Worm (Caenorhabditis elegans) whole organism, young adult: Measurements from ENCODE around the gene srbc-42.
"Not testable (repeated sequence)": the region's sequence is repeated elsewhere in the genome, so short reads cannot be mapped to it uniquely, and the experiment has no call there.

ENCODE experiments used
- B0261.1 ChIP-seq: sonication (generic microtip); optimal IDR thresholded peaks from 2 replicates; lab custom pipeline; 2016; ENCODE audit warnings: mild to moderate bottlenecking, missing genetic modification characterization, moderate library complexity, missing compliant biosample characterization
- B0336.3 ChIP-seq: fragments of 200-800 bp; sonication (Bioruptor generic); IDR thresholded peaks from 2 replicates; pipeline ENCODE4 v1.3.6; 2022; ENCODE audit warnings: missing genetic modification characterization, missing compliant biosample characterization
- D2030.7 ChIP-seq: fragments of 200-800 bp; sonication (Bioruptor generic); IDR thresholded peaks from 2 replicates; pipeline ENCODE4 v1.3.6; 2022; ENCODE audit warnings: missing genetic modification reagents, missing genetic modification characterization, missing compliant biosample characterization
- F49E8.2 ChIP-seq: sonication (generic microtip); optimal IDR thresholded peaks from 3 replicates; lab custom pipeline; 2017; ENCODE audit warnings: missing genetic modification characterization, mild to moderate bottlenecking, missing compliant biosample characterization, antibody characterized with exemption, moderate library complexity; ENCODE audit not compliant: insufficient read depth
- F52B5.7 ChIP-seq: sonication (generic microtip); optimal IDR thresholded peaks from 2 replicates; lab custom pipeline; 2016; ENCODE audit warnings: mild to moderate bottlenecking, missing genetic modification characterization, missing compliant biosample characterization
- F57C9.4 ChIP-seq: sonication (generic microtip); optimal IDR thresholded peaks from 2 replicates; lab custom pipeline; 2017; ENCODE audit warnings: mild to moderate bottlenecking, missing genetic modification characterization, missing compliant biosample characterization
- K11D2.4 ChIP-seq: fragments of 200-800 bp; sonication (Bioruptor generic); IDR thresholded peaks from 2 replicates; pipeline ENCODE4 v1.3.6; 2022; ENCODE audit warnings: missing genetic modification reagents, missing genetic modification characterization, missing compliant biosample characterization
- Y56A3A.18 ChIP-seq: fragments of 200-800 bp; sonication (Bioruptor generic); IDR thresholded peaks from 2 replicates; pipeline ENCODE4 v1.3.6; 2022; ENCODE audit warnings: missing genetic modification reagents, missing genetic modification characterization, missing compliant biosample characterization
- Y95B8A.8 ChIP-seq: fragments of 200-800 bp; sonication (Bioruptor generic); IDR thresholded peaks from 2 replicates; pipeline ENCODE4 v1.3.6; 2022; ENCODE audit warnings: missing genetic modification reagents, missing genetic modification characterization, missing compliant biosample characterization
- aptf-3 ChIP-seq: fragments of 200-800 bp; sonication (Bioruptor generic); IDR thresholded peaks from 2 replicates; pipeline ENCODE4 v1.3.6; 2022; ENCODE audit warnings: missing genetic modification characterization, missing compliant biosample characterization
- bed-2 ChIP-seq: fragments of 200-800 bp; sonication (Bioruptor generic); IDR thresholded peaks from 2 replicates; pipeline ENCODE4 v1.3.6; 2022; ENCODE audit warnings: missing genetic modification reagents, missing genetic modification characterization, missing compliant biosample characterization
- cebp-2 ChIP-seq: fragments of 200-800 bp; sonication (Bioruptor generic); IDR thresholded peaks from 2 replicates; pipeline ENCODE4 v1.3.6; 2022; ENCODE audit warnings: missing genetic modification characterization, missing compliant biosample characterization
- ceh-100 ChIP-seq: fragments of 200-800 bp; sonication (Bioruptor generic); IDR thresholded peaks from 2 replicates; pipeline ENCODE4 v1.3.6; 2022; ENCODE audit warnings: missing genetic modification reagents, missing genetic modification characterization, missing compliant biosample characterization
- ceh-79 ChIP-seq: sonication (generic microtip); optimal IDR thresholded peaks from 2 replicates; lab custom pipeline; 2017; ENCODE audit warnings: mild to moderate bottlenecking, missing genetic modification characterization, missing compliant biosample characterization
- chd-7 ChIP-seq: sonication (generic microtip); optimal IDR thresholded peaks from 2 replicates; lab custom pipeline; 2016; ENCODE audit warnings: mild to moderate bottlenecking, missing genetic modification characterization, moderate library complexity, missing compliant biosample characterization
- dox-1 ChIP-seq: fragments of 200-800 bp; sonication (Bioruptor generic); IDR thresholded peaks from 2 replicates; pipeline ENCODE4 v1.3.6; 2022; ENCODE audit warnings: missing genetic modification reagents, missing genetic modification characterization, missing compliant biosample characterization
- dpl-1 ChIP-seq: fragments of 150-350 bp; optimal IDR thresholded peaks from 2 replicates; lab custom pipeline; 2014; ENCODE audit warnings: missing biosample characterization, missing genetic modification reagents, missing genetic modification characterization
- egl-18 ChIP-seq: fragments of 200-800 bp; sonication (Bioruptor generic); IDR thresholded peaks from 2 replicates; pipeline ENCODE4 v1.3.6; 2022; ENCODE audit warnings: missing genetic modification reagents, missing genetic modification characterization, missing compliant biosample characterization
- egrh-3 ChIP-seq: fragments of 200-800 bp; sonication (Bioruptor generic); IDR thresholded peaks from 2 replicates; pipeline ENCODE4 v1.3.6; 2022; ENCODE audit warnings: missing genetic modification reagents, missing genetic modification characterization, missing compliant biosample characterization
- ets-4 ChIP-seq: fragments of 200-800 bp; sonication (Bioruptor generic); optimal IDR thresholded peaks from 2 replicates; lab custom pipeline; 2018; ENCODE audit warnings: mild to moderate bottlenecking, missing genetic modification characterization, missing compliant biosample characterization
- fkh-3 ChIP-seq: sonication (generic microtip); optimal IDR thresholded peaks from 2 replicates; lab custom pipeline; 2016; ENCODE audit warnings: mild to moderate bottlenecking, missing genetic modification characterization, missing compliant biosample characterization
- let-526 ChIP-seq: fragments of 200-800 bp; sonication (Bioruptor generic); IDR thresholded peaks from 2 replicates; pipeline ENCODE4 v1.3.6; 2022; ENCODE audit warnings: missing genetic modification reagents, missing genetic modification characterization, missing compliant biosample characterization
- lin-35 ChIP-seq, 3 experiments: fragments of 150-350 bp in 2 of 3; sonication (generic microtip) in 1 of 3; optimal IDR thresholded peaks; 2 replicates each; lab custom pipeline; 2014 to 2018; ENCODE audit warnings: missing biosample characterization in 3 of 3, missing genetic modification characterization in 3 of 3, missing genetic modification reagents in 3 of 3
- lsl-1 ChIP-seq: fragments of 200-800 bp; sonication (Bioruptor generic); optimal IDR thresholded peaks from 2 replicates; lab custom pipeline; 2018; ENCODE audit warnings: mild to moderate bottlenecking, missing genetic modification characterization, moderate library complexity, missing compliant biosample characterization
- madf-6 ChIP-seq: fragments of 200-800 bp; sonication (Bioruptor generic); IDR thresholded peaks from 2 replicates; pipeline ENCODE4 v1.3.6; 2022; ENCODE audit warnings: missing genetic modification reagents, missing genetic modification characterization, missing compliant biosample characterization
- mel-28 ChIP-seq: sonication (generic microtip); optimal IDR thresholded peaks from 2 replicates; lab custom pipeline; 2016; ENCODE audit warnings: borderline replicate concordance, mild to moderate bottlenecking, missing genetic modification characterization, missing compliant biosample characterization
- mxl-1 ChIP-seq: sonication (generic microtip); optimal IDR thresholded peaks from 2 replicates; lab custom pipeline; 2016; ENCODE audit warnings: missing genetic modification characterization, missing compliant biosample characterization
- nhr-90 ChIP-seq: sonication (generic microtip); optimal IDR thresholded peaks from 2 replicates; lab custom pipeline; 2016; ENCODE audit warnings: missing genotype, mild to moderate bottlenecking, missing genetic modification characterization, missing compliant biosample characterization
- snpc-1.1 ChIP-seq: sonication (generic microtip); optimal IDR thresholded peaks from 2 replicates; lab custom pipeline; 2017; ENCODE audit warnings: missing genetic modification characterization, mild to moderate bottlenecking, missing compliant biosample characterization, antibody characterized with exemption, moderate library complexity, missing genotype, missing genetic modification reagents; ENCODE audit not compliant: insufficient read depth
- snpc-4 ChIP-seq, 5 experiments: fragments of 150-350 bp in 1 of 5; sonication (generic microtip) in 4 of 5; optimal IDR thresholded peaks; 2 replicates each; lab custom pipeline; 2014 to 2018; ENCODE audit warnings: missing genetic modification characterization in 5 of 5, missing biosample characterization in 3 of 5, antibody characterized with exemption in 2 of 5, mild to moderate bottlenecking in 2 of 5, missing compliant biosample characterization in 2 of 5, missing genotype in 2 of 5, moderate library complexity in 2 of 5, missing genetic modification reagents in 1 of 5
- tbp1 ChIP-seq: fragments of 200-800 bp; sonication (Bioruptor generic); optimal IDR thresholded peaks from 2 replicates; lab custom pipeline; 2018; ENCODE audit warnings: mild to moderate bottlenecking, missing genetic modification characterization, missing compliant biosample characterization
- tbx-9 ChIP-seq: sonication (generic microtip); optimal IDR thresholded peaks from 2 replicates; lab custom pipeline; 2016; ENCODE audit warnings: borderline replicate concordance, missing genetic modification characterization, inconsistent platforms, missing compliant biosample characterization
- tlf-1 ChIP-seq: fragments of 200-800 bp; sonication (Bioruptor generic); optimal IDR thresholded peaks from 2 replicates; lab custom pipeline; 2018; ENCODE audit warnings: mild to moderate bottlenecking, missing genetic modification characterization, missing compliant biosample characterization
- unc-62 ChIP-seq: fragments of 150-350 bp; optimal IDR thresholded peaks from 2 replicates; lab custom pipeline; 2014; ENCODE audit warnings: missing biosample characterization, missing genetic modification reagents, missing genetic modification characterization
- zfh-2 ChIP-seq: fragments of 200-800 bp; sonication (Bioruptor generic); conservative IDR thresholded peaks from 2 replicates; pipeline ENCODE4 v1.3.6; 2022; ENCODE audit warnings: missing genetic modification reagents, missing genetic modification characterization, missing compliant biosample characterization
- ztf-28 ChIP-seq: fragments of 200-800 bp; sonication (Bioruptor generic); IDR thresholded peaks from 2 replicates; pipeline ENCODE4 v1.3.6; 2022; ENCODE audit warnings: missing genetic modification reagents, missing genetic modification characterization, missing compliant biosample characterization
- ztf-6 ChIP-seq: fragments of 200-800 bp; sonication (Bioruptor generic); IDR thresholded peaks from 2 replicates; pipeline ENCODE4 v1.3.6; 2022; ENCODE audit warnings: missing genetic modification reagents, missing genetic modification characterization, missing compliant biosample characterization

srbc-42 gene

DNA sequence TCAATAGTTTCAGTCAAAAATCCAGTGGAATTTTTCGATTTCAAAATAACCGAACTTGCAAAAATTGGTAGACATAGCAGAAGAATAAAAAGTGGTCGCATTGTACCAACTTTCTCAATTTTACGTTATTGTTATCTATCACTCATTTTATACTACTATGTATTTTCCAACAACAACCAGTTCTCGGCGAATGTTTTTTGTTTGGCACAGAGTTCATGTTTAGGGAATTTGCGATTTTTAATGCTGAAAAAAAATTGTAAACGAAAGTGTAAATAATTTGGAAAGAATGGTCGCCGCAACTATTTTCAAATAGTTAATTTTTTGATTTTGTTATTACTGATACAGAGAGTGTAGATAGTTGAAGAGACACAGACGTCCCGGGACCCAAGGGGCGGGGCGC, 41.6 kb downstream of the srbc-42 start, which contains the start of gene C45H4.21:
TSS of gene C45H4.21 (minus strand) at position 101 of the 400 bp plus-strand sequence.
- TF ChIP-seq dox-1 (GFP tag; lab: Robert Waterston, UW) = no peak
- no peak for TF ChIP-seq nhr-90 (tag; lab: Kevin White, UChicago)
- TF ChIP-seq F49E8.2 (tag; lab: Kevin White, UChicago) = no peak
- TF ChIP-seq zfh-2 (GFP tag; lab: Robert Waterston, UW) = no peak
- TF ChIP-seq Y95B8A.8 (GFP tag; lab: Robert Waterston, UW) = no peak
- no peak for TF ChIP-seq fkh-3 (tag; lab: Kevin White, UChicago)
- no peak for TF ChIP-seq egl-18 (GFP tag; lab: Robert Waterston, UW)
- TF ChIP-seq unc-62 (GFP tag; lab: Kevin White, UChicago) = no peak
- no peak for TF ChIP-seq snpc-4 (GFP tag; optimal IDR thresholded peaks at IDR 0.05; lab: Kevin White, UChicago)
- no peak for TF ChIP-seq snpc-4 (tag; optimal IDR thresholded peaks at IDR 0.05; lab: Kevin White, UChicago)
- TF ChIP-seq lsl-1 (GFP tag; lab: Kevin White, UChicago) = no peak

DNA sequence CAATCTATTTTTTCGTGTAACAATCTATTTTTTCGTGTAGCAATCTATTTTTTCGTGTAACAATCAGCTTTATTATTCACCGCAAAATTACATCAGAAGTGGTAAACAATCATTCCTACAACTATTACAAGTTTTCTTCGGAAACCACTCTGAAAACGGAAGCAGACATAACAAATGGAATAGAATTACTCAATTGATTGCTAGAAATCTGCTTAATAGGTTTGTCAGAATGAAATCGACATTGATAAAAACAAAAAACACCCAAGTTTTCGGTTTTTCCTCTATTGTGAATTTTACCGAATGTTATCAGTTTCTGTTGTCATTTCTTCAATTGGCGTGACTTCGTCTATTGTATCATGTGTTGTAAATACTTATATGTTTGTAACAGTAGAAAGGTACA, 44.2 kb downstream of the srbc-42 start, which contains the start of gene srbc-20:
TSS of gene srbc-20 (plus strand) at position 301 of the 400 bp plus-strand sequence.
- TF ChIP-seq ztf-6 = no peak
- no peak for TF ChIP-seq let-526
- TF ChIP-seq ztf-28 (GFP tag; lab: Robert Waterston, UW) = no peak
- TF ChIP-seq cebp-2 (GFP tag; lab: Robert Waterston, UW) = no peak
- TF ChIP-seq mel-28 = no peak
- no peak for TF ChIP-seq madf-6 (GFP tag; lab: Robert Waterston, UW)
- TF ChIP-seq F57C9.4 (tag; lab: Kevin White, UChicago) = no peak

DNA sequence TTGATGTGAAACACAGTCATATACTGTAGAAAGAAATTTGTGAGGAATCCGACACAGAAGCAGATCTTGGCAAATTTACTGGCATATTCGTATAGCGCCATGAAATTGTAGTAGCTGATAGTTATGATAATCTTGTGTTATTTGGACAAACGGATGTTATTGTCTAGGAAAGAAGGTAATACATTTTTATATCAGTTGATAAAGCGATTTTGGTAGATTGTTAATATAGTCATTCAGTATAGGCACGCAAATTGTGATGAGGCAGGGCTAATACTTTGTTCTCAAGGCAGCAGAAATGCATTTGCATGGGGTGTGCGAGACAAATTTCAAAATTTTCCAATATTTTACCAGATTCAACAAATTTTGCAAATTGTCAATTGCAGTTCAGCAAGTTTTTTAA, 45.0 kb downstream of the srbc-42 start, which contains the start of gene str-52:
TSS of gene str-52 (minus strand) at position 101 of the 400 bp plus-strand sequence.
- TF ChIP-seq tlf-1 (GFP tag; lab: Kevin White, UChicago) = no peak
- no peak for TF ChIP-seq D2030.7 (GFP tag; lab: Robert Waterston, UW)
- TF ChIP-seq B0336.3 (GFP tag; lab: Robert Waterston, UW) = no peak
- TF ChIP-seq snpc-1.1 (tag; lab: Kevin White, UChicago) = no peak
- TF ChIP-seq unc-62 (GFP tag; lab: Kevin White, UChicago) = no peak
- no peak for TF ChIP-seq Y95B8A.8 (GFP tag; lab: Robert Waterston, UW)
- no peak for TF ChIP-seq ceh-79 (tag; lab: Kevin White, UChicago)
- no peak for TF ChIP-seq ets-4 (GFP tag; lab: Kevin White, UChicago)
- TF ChIP-seq, all 124 proteins: peak for 0

DNA sequence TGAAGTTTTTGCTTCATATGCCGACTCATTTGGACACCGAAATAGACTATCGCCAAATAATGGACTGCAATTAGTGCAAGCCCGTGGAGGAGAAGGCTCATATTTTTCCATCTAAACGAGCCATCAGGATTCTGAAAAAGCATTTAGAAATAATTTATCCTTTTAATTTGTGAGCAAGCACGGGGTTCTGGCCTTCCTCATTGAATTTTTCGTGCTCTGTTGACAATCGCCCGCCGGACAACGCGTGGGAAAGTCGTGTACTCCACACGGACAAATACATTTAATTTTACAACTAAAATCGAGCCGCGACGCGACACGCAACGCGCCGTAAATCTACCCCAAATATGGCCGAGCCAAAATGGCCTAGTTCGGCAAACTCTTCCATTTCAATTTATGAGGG, 46.6 kb downstream of the srbc-42 start, which contains the start of gene F22F7.12:
TSS of gene F22F7.12 (minus strand) at position 101 of the 400 bp plus-strand sequence.
- TF ChIP-seq let-526; bed-2 (GFP tag; lab: Robert Waterston, UW); dpl-1 (GFP tag; lab: Kevin White, UChicago): not testable (repeated sequence)

DNA sequence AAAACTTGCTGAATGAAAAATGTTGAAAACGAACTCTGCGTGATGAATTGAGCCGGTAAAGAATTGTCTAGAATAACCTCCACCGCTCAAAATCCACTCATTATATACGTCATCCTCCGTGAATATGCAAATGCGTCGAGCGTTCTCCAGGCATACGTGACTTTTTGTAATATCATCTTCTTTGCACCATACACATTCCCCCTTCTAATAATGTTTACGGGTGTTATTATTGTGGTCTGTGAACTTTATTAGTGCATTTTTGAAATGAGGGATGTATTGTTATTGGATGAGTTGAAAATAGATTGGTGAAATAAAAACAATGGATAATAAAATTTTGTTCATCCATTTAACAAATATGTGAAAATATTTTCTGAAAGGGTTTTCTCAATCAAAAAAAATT, 51.1 kb downstream of the srbc-42 start, which contains the start of gene F22F7.7:
TSS of gene F22F7.7 (minus strand) at position 125 of the 400 bp plus-strand sequence.
- TF ChIP-seq lin-35 (GFP tag; optimal IDR thresholded peaks at IDR 0.05; lab: Kevin White, UChicago) (no peak), D2030.7 (GFP tag; lab: Robert Waterston, UW) (no peak), aptf-3 (GFP tag; lab: Robert Waterston, UW) (no peak), tbp1 (GFP tag; lab: Kevin White, UChicago) (no peak), F52B5.7 (tag; lab: Kevin White, UChicago) (no peak), K11D2.4 (GFP tag; lab: Robert Waterston, UW) (no peak), chd-7 (tag; lab: Kevin White, UChicago) (no peak), egrh-3 (GFP tag; lab: Robert Waterston, UW) (no peak), lsl-1 (GFP tag; lab: Kevin White, UChicago) (no peak), Y56A3A.18 (GFP tag; lab: Robert Waterston, UW) (no peak), B0261.1 (tag; lab: Kevin White, UChicago) (no peak), tbx-9 (tag; lab: Kevin White, UChicago) (no peak), mxl-1 (tag; lab: Kevin White, UChicago) (no peak), ceh-100 (GFP tag; lab: Robert Waterston, UW) (no peak)
